Worm (Caenorhabditis elegans) whole organism, L1 larva: ENCODE data around the gene egl-46.

ENCODE experiments used
- ceh-82 ChIP-seq, 3 experiments: fragments of 150-350 bp in 1 of 3; sonication (generic microtip) in 2 of 3; optimal IDR thresholded peaks; 2 replicates each; lab custom pipeline; 2014 to 2017; ENCODE audit warnings: missing biosample characterization in 3 of 3, missing genetic modification characterization in 3 of 3
- efl-1 ChIP-seq, 4 experiments: fragments of 150-350 bp; optimal IDR thresholded peaks in 3 of 4; peaks in 1 of 4; 1 replicate in 1 of 4; 2 replicates in 3 of 4; lab custom pipeline; 2014; ENCODE audit warnings: missing biosample characterization in 2 of 4, missing genetic modification characterization in 2 of 4, missing genetic modification reagents in 2 of 4
- egl-27 ChIP-seq, 2 experiments: fragments of 150-350 bp in 1 of 2; sonication (generic microtip); optimal IDR thresholded peaks; 3 replicates each; lab custom pipeline; 2017 to 2018; ENCODE audit warnings: missing biosample characterization in 2 of 2, missing genetic modification characterization in 2 of 2, missing genetic modification reagents in 2 of 2
- grh-1 ChIP-seq: fragments of 200-800 bp; sonication (Bioruptor generic); IDR thresholded peaks from 2 replicates; pipeline ENCODE4 v1.3.6; 2022; ENCODE audit warnings: missing genetic modification reagents, missing genetic modification characterization, missing compliant biosample characterization
- lin-13 ChIP-seq: fragments of 150-350 bp; optimal IDR thresholded peaks from 2 replicates; lab custom pipeline; 2014; ENCODE audit warnings: missing biosample characterization, missing genetic modification reagents, missing genetic modification characterization
- mab-9 ChIP-seq: fragments of 200-800 bp; sonication (Bioruptor generic); IDR thresholded peaks from 2 replicates; pipeline ENCODE4 v1.3.6; 2022; ENCODE audit warnings: missing genetic modification reagents, missing genetic modification characterization, missing compliant biosample characterization
- nhr-237 ChIP-seq: fragments of 150-350 bp; optimal IDR thresholded peaks from 2 replicates; lab custom pipeline; 2014; ENCODE audit warnings: missing biosample characterization, missing genetic modification characterization
- nhr-28 ChIP-seq: fragments of 150-350 bp; optimal IDR thresholded peaks from 2 replicates; lab custom pipeline; 2014; ENCODE audit warnings: missing biosample characterization, missing genetic modification characterization
- nhr-76 ChIP-seq: sonication (generic microtip); optimal IDR thresholded peaks from 2 replicates; lab custom pipeline; 2017; ENCODE audit warnings: missing biosample characterization, missing genetic modification characterization
- skn-1 ChIP-seq: fragments of 150-350 bp; optimal IDR thresholded peaks from 2 replicates; lab custom pipeline; 2014; ENCODE audit warnings: missing biosample characterization, missing genetic modification characterization
- tlp-1 ChIP-seq: fragments of 150-350 bp; optimal IDR thresholded peaks from 2 replicates; lab custom pipeline; 2014; ENCODE audit warnings: missing biosample characterization, missing genetic modification characterization

DNA sequence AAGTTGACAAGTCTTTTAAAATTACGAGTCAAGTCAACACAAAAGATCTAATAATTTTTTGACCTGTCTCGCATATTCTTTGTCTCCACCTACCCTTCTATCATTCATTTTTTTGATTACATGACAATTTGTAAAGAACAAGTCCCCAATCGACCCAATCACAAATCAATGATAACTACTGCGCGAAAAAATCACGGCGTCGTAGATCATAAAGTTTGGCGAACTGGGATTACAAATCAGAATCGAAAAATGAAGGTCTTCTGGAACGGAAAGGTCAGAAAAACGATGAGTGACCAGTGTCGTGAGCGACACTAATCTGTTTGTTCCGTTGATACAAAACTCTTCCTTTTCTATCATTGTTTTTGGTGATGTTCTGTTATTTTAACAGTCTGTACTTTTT is 8.7 kb upstream of the egl-46 start:
- no peak for TF ChIP-seq tlp-1 (tag; lab: Kevin White, UChicago)
- no peak for TF ChIP-seq lin-13 (GFP tag; lab: Kevin White, UChicago)
- TF ChIP-seq nhr-28: no peak
- no peak for TF ChIP-seq nhr-76 (tag; lab: Kevin White, UChicago)
- TF ChIP-seq skn-1 (tag; lab: Kevin White, UChicago): no peak
- no peak for TF ChIP-seq nhr-237
- TF ChIP-seq egl-27 (tag; optimal IDR thresholded peaks at IDR 0.05; lab: Kevin White, UChicago): no peak
- TF ChIP-seq ceh-82 (tag; optimal IDR thresholded peaks at IDR 0.05; lab: Kevin White, UChicago): no peak
- TF ChIP-seq efl-1 (optimal IDR thresholded peaks at IDR 0.05; lab: Kevin White, UChicago): no peak
- no peak for TF ChIP-seq efl-1 (GFP tag; optimal IDR thresholded peaks at IDR 0.05 in 1 of 2; lab: Kevin White, UChicago)
- TF ChIP-seq grh-1 (GFP tag; lab: Robert Waterston, UW): no peak
- TF ChIP-seq mab-9 (GFP tag; lab: Robert Waterston, UW): no peak
